Fruit fly (Drosophila melanogaster): ENCODE data around the gene spas.

DNA sequence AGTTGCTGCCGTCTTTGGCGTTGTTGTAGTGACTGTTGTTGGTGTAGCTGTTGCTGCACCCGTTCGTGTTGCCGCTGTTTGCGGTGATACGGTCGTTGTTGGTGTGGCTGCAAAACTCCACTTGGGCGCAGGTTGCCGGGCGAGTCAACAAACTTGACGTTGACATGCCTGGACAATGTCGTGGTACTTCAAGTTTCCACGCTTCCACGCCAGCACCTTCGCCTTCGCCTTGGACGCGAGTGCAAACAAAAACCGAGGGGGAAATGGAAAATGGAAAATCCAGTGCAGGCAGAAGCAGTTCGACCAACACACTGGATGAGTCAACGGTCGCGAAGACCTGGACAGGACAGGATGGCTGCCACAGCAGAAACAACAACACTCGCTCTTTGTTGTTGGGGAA is 13.3 kb upstream of the spas start:
- no peak for TF ChIP-seq h (GFP tag; optimal IDR thresholded peaks at IDR 0.05)
- TF ChIP-seq dsf (GFP tag; optimal IDR thresholded peaks at IDR 0.05; ENCODE audit: borderline replicate concordance), result no peak
- no peak for TF ChIP-seq psq (GFP tag; optimal IDR thresholded peaks at IDR 0.05)
- TF ChIP-seq rgr (GFP tag; optimal IDR thresholded peaks at IDR 0.05), result no peak
- TF ChIP-seq jim (GFP tag; optimal IDR thresholded peaks at IDR 0.05), result no peak
- no peak for TF ChIP-seq Sp1 (GFP tag; optimal IDR thresholded peaks at IDR 0.05)
- no peak for TF ChIP-seq Abd-B (GFP tag; optimal IDR thresholded peaks at IDR 0.05)
- TF ChIP-seq br (GFP tag; optimal IDR thresholded peaks at IDR 0.05), result no peak
- TF ChIP-seq Mio (GFP tag; optimal IDR thresholded peaks at IDR 0.05), result no peak
- no peak for TF ChIP-seq sage (GFP tag; optimal IDR thresholded peaks at IDR 0.05)

Data from whole organism, wandering third instar larva.